Worm (Caenorhabditis elegans) whole organism, L1 larva: ENCODE results near the gene C24D10.2.

Experiments used
- C34B4.2 ChIP-seq: sonication (generic microtip); optimal IDR thresholded peaks from 2 replicates; lab custom pipeline; 2017; ENCODE audit warnings: mild to moderate bottlenecking, missing genetic modification characterization, missing compliant biosample characterization
- F16B12.6 ChIP-seq: fragments of 150-350 bp; optimal IDR thresholded peaks from 2 replicates; lab custom pipeline; 2014; ENCODE audit warnings: missing biosample characterization, missing genetic modification characterization
- alr-1 ChIP-seq: fragments of 200-800 bp; sonication (Bioruptor generic); optimal IDR thresholded peaks from 2 replicates; lab custom pipeline; 2018; ENCODE audit warnings: borderline replicate concordance, mild to moderate bottlenecking, missing genetic modification characterization, missing compliant biosample characterization
- ceh-63 ChIP-seq: fragments of 200-800 bp; sonication (Bioruptor generic); optimal IDR thresholded peaks from 2 replicates; lab custom pipeline; 2018; ENCODE audit warnings: mild to moderate bottlenecking, missing genetic modification characterization, missing compliant biosample characterization
- ceh-88 ChIP-seq: fragments of 200-800 bp; sonication (Bioruptor generic); IDR thresholded peaks from 2 replicates; pipeline ENCODE4 v1.3.6; 2022; ENCODE audit warnings: missing genetic modification characterization, missing compliant biosample characterization
- dpl-1 ChIP-seq, 3 experiments: fragments of 150-350 bp in 2 of 3; sonication (generic microtip) in 1 of 3; optimal IDR thresholded peaks; 2 replicates each; lab custom pipeline; 2014 to 2017; ENCODE audit warnings: missing biosample characterization in 3 of 3, missing genetic modification characterization in 3 of 3, missing genetic modification reagents in 3 of 3
- dsc-1 ChIP-seq: sonication (generic microtip); optimal IDR thresholded peaks from 2 replicates; lab custom pipeline; 2016; ENCODE audit warnings: mild to moderate bottlenecking, missing genetic modification characterization, missing compliant biosample characterization
- efl-1 ChIP-seq, 4 experiments: fragments of 150-350 bp; optimal IDR thresholded peaks in 3 of 4; peaks in 1 of 4; 1 replicate in 1 of 4; 2 replicates in 3 of 4; lab custom pipeline; 2014; ENCODE audit warnings: missing biosample characterization in 2 of 4, missing genetic modification characterization in 2 of 4, missing genetic modification reagents in 2 of 4
- efl-3 ChIP-seq: fragments of 200-800 bp; sonication (Bioruptor generic); optimal IDR thresholded peaks from 2 replicates; lab custom pipeline; 2018; ENCODE audit warnings: mild to moderate bottlenecking, missing genetic modification characterization, missing compliant biosample characterization
- egl-27 ChIP-seq, 2 experiments: fragments of 150-350 bp in 1 of 2; sonication (generic microtip); optimal IDR thresholded peaks; 3 replicates each; lab custom pipeline; 2017 to 2018; ENCODE audit warnings: missing biosample characterization in 2 of 2, missing genetic modification characterization in 2 of 2, missing genetic modification reagents in 2 of 2
- elt-2 ChIP-seq: sonication (generic microtip); optimal IDR thresholded peaks from 2 replicates; lab custom pipeline; 2016; ENCODE audit warnings: missing genetic modification characterization, mild to moderate bottlenecking, inconsistent platforms, missing compliant biosample characterization, missing genetic modification reagents
- elt-3 ChIP-seq, 6 experiments: fragments of 150-350 bp in 1 of 6; sonication (generic microtip); optimal IDR thresholded peaks; 2 replicates each; lab custom pipeline; 2017 to 2018; ENCODE audit warnings: missing biosample characterization in 6 of 6, missing genetic modification characterization in 6 of 6, inconsistent platforms in 1 of 6
- fkh-8 ChIP-seq: sonication (generic microtip); optimal IDR thresholded peaks from 2 replicates; lab custom pipeline; 2016; ENCODE audit warnings: mild to moderate bottlenecking, missing genetic modification characterization, missing compliant biosample characterization
- fos-1 ChIP-seq: fragments of 150-350 bp; optimal IDR thresholded peaks from 2 replicates; lab custom pipeline; 2014; ENCODE audit warnings: missing biosample characterization, missing genetic modification characterization
- hlh-4 ChIP-seq: sonication (generic microtip); optimal IDR thresholded peaks from 2 replicates; lab custom pipeline; 2016; ENCODE audit warnings: mild to moderate bottlenecking, missing genetic modification characterization, missing compliant biosample characterization
- isw-1 ChIP-seq: fragments of 200-800 bp; sonication (Bioruptor generic); IDR thresholded peaks from 2 replicates; pipeline ENCODE4 v1.3.6; 2022; ENCODE audit warnings: missing genetic modification characterization, missing compliant biosample characterization
- jun-1 ChIP-seq: fragments of 150-350 bp; optimal IDR thresholded peaks from 2 replicates; lab custom pipeline; 2014; ENCODE audit warnings: missing biosample characterization, missing genetic modification reagents, missing genetic modification characterization
- lin-14 ChIP-seq: fragments of 200-800 bp; sonication (Bioruptor generic); optimal IDR thresholded peaks from 2 replicates; lab custom pipeline; 2018; ENCODE audit warnings: mild to moderate bottlenecking, missing genetic modification characterization, moderate library complexity, missing compliant biosample characterization
- lin-15B ChIP-seq: fragments of 150-350 bp; sonication (generic microtip); optimal IDR thresholded peaks from 3 replicates; lab custom pipeline; 2014; ENCODE audit warnings: missing biosample characterization, missing genetic modification characterization
- lin-39 ChIP-seq: fragments of 150-350 bp; optimal IDR thresholded peaks from 2 replicates; lab custom pipeline; 2014; ENCODE audit warnings: missing biosample characterization, missing genetic modification reagents, missing genetic modification characterization
- lir-3 ChIP-seq: sonication (generic microtip); optimal IDR thresholded peaks from 2 replicates; lab custom pipeline; 2016; ENCODE audit warnings: mild to moderate bottlenecking, missing genetic modification characterization, moderate library complexity, missing compliant biosample characterization; ENCODE audit not compliant: poor library complexity
- mdl-1 ChIP-seq, 2 experiments: fragments of 150-350 bp; optimal IDR thresholded peaks; 2 replicates each; lab custom pipeline; 2014 to 2017; ENCODE audit warnings: missing biosample characterization in 2 of 2, missing genetic modification characterization in 2 of 2, inconsistent platforms in 1 of 2
- mef-2 ChIP-seq: fragments of 150-350 bp; optimal IDR thresholded peaks from 2 replicates; lab custom pipeline; 2014; ENCODE audit warnings: missing biosample characterization, missing genetic modification characterization
- mep-1 ChIP-seq: fragments of 150-350 bp; optimal IDR thresholded peaks from 2 replicates; lab custom pipeline; 2014; ENCODE audit warnings: missing biosample characterization, missing genetic modification characterization
- nhr-11 ChIP-seq: fragments of 150-350 bp; optimal IDR thresholded peaks from 2 replicates; lab custom pipeline; 2014; ENCODE audit warnings: missing biosample characterization, missing genetic modification characterization
- nhr-12 ChIP-seq: sonication (generic microtip); optimal IDR thresholded peaks from 2 replicates; lab custom pipeline; 2017; ENCODE audit warnings: missing biosample characterization, missing genetic modification characterization
- nhr-237 ChIP-seq: fragments of 150-350 bp; optimal IDR thresholded peaks from 2 replicates; lab custom pipeline; 2014; ENCODE audit warnings: missing biosample characterization, missing genetic modification characterization
- nhr-28 ChIP-seq: fragments of 150-350 bp; optimal IDR thresholded peaks from 2 replicates; lab custom pipeline; 2014; ENCODE audit warnings: missing biosample characterization, missing genetic modification characterization
- nhr-71 ChIP-seq: sonication (generic microtip); optimal IDR thresholded peaks from 2 replicates; lab custom pipeline; 2016; ENCODE audit warnings: mild to moderate bottlenecking, missing genetic modification characterization, moderate library complexity, missing compliant biosample characterization
- nhr-76 ChIP-seq: sonication (generic microtip); optimal IDR thresholded peaks from 2 replicates; lab custom pipeline; 2017; ENCODE audit warnings: missing biosample characterization, missing genetic modification characterization
- nhr-77 ChIP-seq: fragments of 150-350 bp; optimal IDR thresholded peaks from 2 replicates; lab custom pipeline; 2014; ENCODE audit warnings: missing biosample characterization, missing genetic modification characterization
- nhr-84 ChIP-seq: sonication (generic microtip); optimal IDR thresholded peaks from 2 replicates; lab custom pipeline; 2017; ENCODE audit warnings: missing biosample characterization, missing genetic modification characterization
- nhr-90 ChIP-seq: sonication (generic microtip); optimal IDR thresholded peaks from 2 replicates; lab custom pipeline; 2016; ENCODE audit warnings: mild to moderate bottlenecking, missing genetic modification characterization, missing compliant biosample characterization; ENCODE audit not compliant: poor library complexity
- pag-3 ChIP-seq: sonication (generic microtip); optimal IDR thresholded peaks from 2 replicates; lab custom pipeline; 2017; ENCODE audit warnings: missing genetic modification characterization, mild to moderate bottlenecking, missing compliant biosample characterization, antibody characterized with exemption, borderline replicate concordance; ENCODE audit not compliant: insufficient read depth
- pax-3 ChIP-seq: fragments of 200-800 bp; sonication (Bioruptor generic); optimal IDR thresholded peaks from 2 replicates; lab custom pipeline; 2018; ENCODE audit warnings: mild to moderate bottlenecking, missing genetic modification characterization, moderate library complexity, missing compliant biosample characterization
- skn-1 ChIP-seq: fragments of 150-350 bp; optimal IDR thresholded peaks from 2 replicates; lab custom pipeline; 2014; ENCODE audit warnings: missing biosample characterization, missing genetic modification characterization
- snpc-4 ChIP-seq: fragments of 150-350 bp; optimal IDR thresholded peaks from 2 replicates; lab custom pipeline; 2014; ENCODE audit warnings: missing biosample characterization, missing genetic modification characterization
- snu-23 ChIP-seq: sonication (generic microtip); optimal IDR thresholded peaks from 2 replicates; lab custom pipeline; 2016; ENCODE audit warnings: missing genetic modification characterization, missing compliant biosample characterization
- sptf-1 ChIP-seq: fragments of 150-350 bp; optimal IDR thresholded peaks from 2 replicates; lab custom pipeline; 2014; ENCODE audit warnings: missing biosample characterization, missing genetic modification characterization
- swsn-7 ChIP-seq: sonication (generic microtip); optimal IDR thresholded peaks from 2 replicates; lab custom pipeline; 2016; ENCODE audit warnings: missing genetic modification characterization, missing compliant biosample characterization
- tbx-2 ChIP-seq: sonication (generic microtip); optimal IDR thresholded peaks from 2 replicates; lab custom pipeline; 2016; ENCODE audit warnings: missing genetic modification characterization, missing compliant biosample characterization
- unc-130 ChIP-seq: fragments of 150-350 bp; optimal IDR thresholded peaks from 2 replicates; lab custom pipeline; 2017; ENCODE audit warnings: missing biosample characterization, missing genetic modification characterization, inconsistent platforms
- unc-98 ChIP-seq: fragments of 200-800 bp; sonication (Bioruptor generic); IDR thresholded peaks from 2 replicates; pipeline ENCODE4 v1.3.6; 2022; ENCODE audit warnings: missing genetic modification characterization, missing compliant biosample characterization
- vab-15 ChIP-seq: sonication (generic microtip); optimal IDR thresholded peaks from 2 replicates; lab custom pipeline; 2017; ENCODE audit warnings: missing genotype, mild to moderate bottlenecking, missing genetic modification characterization, missing compliant biosample characterization
- zag-1 ChIP-seq: fragments of 150-350 bp; optimal IDR thresholded peaks from 2 replicates; lab custom pipeline; 2014; ENCODE audit warnings: missing biosample characterization, missing genetic modification characterization

Gene C24D10.2

DNA sequence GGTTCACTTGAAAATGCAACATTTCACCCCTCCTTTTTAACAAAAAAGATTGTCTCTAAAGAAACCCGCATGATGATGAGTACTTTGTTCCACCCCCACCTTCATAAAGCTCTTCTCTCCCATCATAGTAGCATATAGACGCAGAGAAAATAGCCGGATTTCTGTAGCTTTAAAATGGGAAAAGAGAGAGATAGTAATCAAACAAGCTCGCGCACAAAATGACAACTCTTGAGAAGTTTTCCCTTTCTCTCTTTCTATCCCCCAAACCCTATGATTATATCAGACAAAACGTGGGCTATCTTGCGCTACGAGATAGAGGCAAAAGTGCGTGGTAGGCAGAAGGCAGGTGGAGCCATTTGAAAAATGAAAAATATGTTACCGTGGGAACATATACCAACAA is 39.4 kb downstream of the C24D10.2 start:
- no peak for TF ChIP-seq lin-15B (tag; lab: Kevin White, UChicago)
- no peak for TF ChIP-seq vab-15
- no peak for TF ChIP-seq C34B4.2
- TF ChIP-seq nhr-77 (tag; lab: Kevin White, UChicago): peak; percentile 44

DNA sequence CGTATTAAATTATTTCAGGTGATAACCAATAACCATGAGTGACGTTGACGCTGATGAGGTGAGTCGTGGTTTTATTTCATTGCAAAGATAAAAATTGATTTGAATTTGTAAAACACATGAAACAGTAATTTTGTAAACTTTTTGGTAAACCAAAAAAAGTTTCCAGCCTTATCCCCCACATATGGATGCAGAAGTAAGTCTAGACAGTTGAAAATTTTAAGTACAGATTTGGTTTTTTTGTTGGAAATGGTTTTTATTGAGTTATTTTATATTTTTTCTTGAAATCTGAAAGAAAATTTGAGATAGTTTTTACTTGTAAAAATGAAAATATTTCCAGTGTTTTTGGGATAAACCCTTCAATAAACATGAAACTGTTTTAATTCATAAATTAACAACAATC is 41.4 kb downstream of the C24D10.2 start, which contains the start of gene tni-4:
Gene tni-4 (plus strand): TSS at position 19 of the 400 bp plus-strand sequence.
- TF ChIP-seq fkh-8 (tag; lab: Kevin White, UChicago): no peak
- TF ChIP-seq skn-1: no peak
- TF ChIP-seq nhr-71: no peak
- no peak for TF ChIP-seq mdl-1 (tag; optimal IDR thresholded peaks at IDR 0.05; lab: Kevin White, UChicago)
- TF ChIP-seq nhr-11: no peak
- TF ChIP-seq egl-27 (tag; optimal IDR thresholded peaks at IDR 0.05; lab: Kevin White, UChicago): no peak
- no peak for TF ChIP-seq unc-130 (tag; lab: Kevin White, UChicago)
- no peak for TF ChIP-seq mef-2 (tag; lab: Kevin White, UChicago)
- TF ChIP-seq zag-1 (tag; lab: Kevin White, UChicago): no peak
- no peak for TF ChIP-seq nhr-90 (tag; lab: Kevin White, UChicago)
- no peak for TF ChIP-seq pax-3 (tag; lab: Kevin White, UChicago)
- TF ChIP-seq pag-3 (tag; lab: Kevin White, UChicago): no peak
- TF ChIP-seq jun-1 (tag; lab: Kevin White, UChicago): no peak
- TF ChIP-seq nhr-77 (tag; lab: Kevin White, UChicago): no peak
- no peak for TF ChIP-seq sptf-1 (tag; lab: Kevin White, UChicago)
- TF ChIP-seq hlh-4 (tag; lab: Kevin White, UChicago): no peak
- no peak for TF ChIP-seq ceh-63 (GFP tag; lab: Kevin White, UChicago)
- TF ChIP-seq nhr-84 (tag; lab: Kevin White, UChicago): no peak
- no peak for TF ChIP-seq isw-1 (GFP tag; lab: Robert Waterston, UW)
- TF ChIP-seq, all 84 proteins: peak for 0

- TF ChIP-seq ceh-88 (GFP tag; lab: Robert Waterston, UW) (no peak), nhr-12 (tag; lab: Kevin White, UChicago) (no peak), nhr-28 (tag; lab: Kevin White, UChicago) (no peak), egl-27 (tag; optimal IDR thresholded peaks at IDR 0.05; lab: Kevin White, UChicago) (no peak), snpc-4 (tag; lab: Kevin White, UChicago) (no peak), nhr-71 (no peak), efl-1 (optimal IDR thresholded peaks at IDR 0.05; lab: Kevin White, UChicago) (no peak), efl-1 (GFP tag; optimal IDR thresholded peaks at IDR 0.05 in 1 of 2; lab: Kevin White, UChicago) (no peak), unc-130 (tag; lab: Kevin White, UChicago) (no peak), elt-3 (tag; optimal IDR thresholded peaks at IDR 0.05; lab: Kevin White, UChicago) (no peak), tbx-2 (no peak), nhr-237 (tag; lab: Kevin White, UChicago) (no peak), elt-2 (tag; lab: Kevin White, UChicago) (no peak), mep-1 (tag; lab: Kevin White, UChicago) (no peak), unc-98 (GFP tag; lab: Robert Waterston, UW) (no peak), nhr-76 (tag; lab: Kevin White, UChicago) (no peak)
These were observed 43.6 kb downstream of the C24D10.2 start for ce11 chrIV:5206716-5207115.

ce11 chrIV:5209390-5209789 is 46.3 kb downstream of the C24D10.2 start, which contains the start of the genes Y59E9AL.36 and nbet-1:
Y59E9AL.36 (minus strand) TSS chrIV:5209481.
nbet-1 (plus strand) TSS chrIV:5209501.
- peak; percentile 64 for TF ChIP-seq isw-1 (GFP tag; lab: Robert Waterston, UW)
- TF ChIP-seq alr-1 (tag; lab: Kevin White, UChicago): no peak
- peak; percentile 57 for TF ChIP-seq fos-1 (tag; lab: Kevin White, UChicago)
- TF ChIP-seq fkh-8 (tag; lab: Kevin White, UChicago): peak; percentile 55
- TF ChIP-seq dsc-1 (tag; lab: Kevin White, UChicago): peak; percentile 51
- peak; percentile 35; the same call in 1 of the 2 replicates for TF ChIP-seq ceh-88 (GFP tag; lab: Robert Waterston, UW)
- TF ChIP-seq efl-3 (GFP tag; lab: Kevin White, UChicago): no peak
- peak; percentile 56 for TF ChIP-seq vab-15
- TF ChIP-seq F16B12.6 (tag; lab: Kevin White, UChicago): peak; percentile 97
- peak; percentile 84 to 90 (median 89) for TF ChIP-seq dpl-1 (GFP tag; optimal IDR thresholded peaks at IDR 0.05; lab: Kevin White, UChicago)
- peak; percentile 60 for TF ChIP-seq jun-1 (tag; lab: Kevin White, UChicago)
- peak; percentile 89 for TF ChIP-seq unc-130 (tag; lab: Kevin White, UChicago)
- TF ChIP-seq snpc-4 (tag; lab: Kevin White, UChicago): peak; percentile 45
- no peak for TF ChIP-seq lir-3 (tag; lab: Kevin White, UChicago)
- TF ChIP-seq mep-1 (tag; lab: Kevin White, UChicago): peak; percentile 86
- TF ChIP-seq lin-39 (tag; lab: Kevin White, UChicago): peak; percentile 13
- TF ChIP-seq C34B4.2: no peak
- peak; percentile 73 for TF ChIP-seq lin-14 (GFP tag; lab: Kevin White, UChicago)
- peak; percentile 63 for TF ChIP-seq swsn-7 (tag; lab: Kevin White, UChicago)
- peak; percentile 97 for TF ChIP-seq lin-15B (tag; lab: Kevin White, UChicago)
- peak; percentile 84 for TF ChIP-seq snu-23 (GFP tag; lab: Kevin White, UChicago)
- peak; percentile 70 for TF ChIP-seq tbx-2
